Worm (Caenorhabditis elegans): ENCODE data around the gene Y25C1A.2.

DNA sequence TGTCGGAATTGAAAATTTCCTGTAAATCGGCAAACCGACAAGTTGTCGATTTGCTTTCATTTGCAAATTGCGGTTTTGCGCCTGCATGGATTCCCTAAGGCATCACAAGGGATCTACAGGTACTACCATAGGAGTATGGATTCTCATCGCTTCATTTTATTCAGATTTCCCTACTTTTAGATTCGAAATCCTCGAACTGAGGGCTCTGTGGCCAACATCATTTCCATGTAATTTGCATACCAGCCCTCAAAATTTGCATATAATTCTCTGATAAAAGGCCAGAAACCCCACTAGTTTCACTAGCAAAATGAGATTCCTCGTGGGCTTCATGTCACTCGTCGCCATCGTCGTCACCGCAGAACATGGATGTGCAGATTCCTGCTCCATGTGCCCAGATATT, at the start of gene Y25C1A.2:
- TF ChIP-seq klf-2 (GFP tag; conservative IDR thresholded peaks at IDR 0.05) (no peak), ztf-23 (GFP tag; IDR thresholded peaks at IDR 0.05) (no peak), flt-1 (GFP tag; IDR thresholded peaks at IDR 0.05) (no peak), cog-1 (tag; optimal IDR thresholded peaks at IDR 0.05) (no peak), T22C8.4 (GFP tag; IDR thresholded peaks at IDR 0.05) (no peak), tab-1 (GFP tag; IDR thresholded peaks at IDR 0.05) (no peak), ref-1 (GFP tag; conservative IDR thresholded peaks at IDR 0.05) (no peak), ztf-29 (GFP tag; IDR thresholded peaks at IDR 0.05) (no peak), med-1 (GFP tag; optimal IDR thresholded peaks at IDR 0.05; ENCODE audit: insufficient read depth) (no peak)

Measured in whole organism, midembryonic.